Worm (Caenorhabditis elegans) whole organism, L4/young adult: ENCODE data around the gene clec-21.

ENCODE experiments used
- W03F9.2 ChIP-seq: fragments of 150-350 bp; optimal IDR thresholded peaks from 2 replicates; lab custom pipeline; 2014; ENCODE audit warnings: missing biosample characterization, missing genetic modification characterization
- dao-5 ChIP-seq: sonication (generic microtip); optimal IDR thresholded peaks from 2 replicates; lab custom pipeline; 2016; ENCODE audit warnings: missing genotype, missing genetic modification characterization, moderate library complexity, missing compliant biosample characterization
- him-1 ChIP-seq: sonication (generic microtip); optimal IDR thresholded peaks from 2 replicates; lab custom pipeline; 2016; ENCODE audit warnings: missing genotype, missing genetic modification reagents, missing genetic modification characterization, missing compliant biosample characterization

DNA sequence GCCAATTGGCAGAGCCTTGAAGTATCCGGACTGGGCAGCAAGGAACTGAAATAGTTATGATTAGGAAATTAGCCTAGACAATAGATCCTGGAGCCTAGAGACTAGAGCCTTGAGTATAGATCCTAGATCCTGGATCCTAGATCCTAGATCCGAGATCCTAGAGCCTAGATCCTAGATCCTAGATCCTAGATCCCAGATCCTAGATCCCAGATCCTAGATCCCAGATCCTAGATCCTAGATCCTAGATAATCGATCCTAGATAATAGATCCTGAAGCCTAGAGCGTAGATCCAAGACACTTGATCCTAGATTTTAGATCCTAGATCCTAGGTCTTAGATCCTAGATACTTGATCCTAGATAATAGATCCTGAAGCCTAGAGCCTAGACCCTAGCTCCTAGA, 21.0 kb upstream of the clec-21 start:
- TF ChIP-seq dao-5 (tag; lab: Kevin White, UChicago), result no peak
- TF ChIP-seq him-1 (tag; lab: Kevin White, UChicago), result no peak
- no peak for TF ChIP-seq W03F9.2 (tag; lab: Kevin White, UChicago)
